Fruit fly (Drosophila melanogaster) whole organism, adult: ENCODE measurements around the gene ZIPIC.

ENCODE experiments used
- CG11617 ChIP-seq: fragments of 200-800 bp; sonication (Bioruptor generic); optimal IDR thresholded peaks from 2 replicates; lab custom pipeline; 2017; ENCODE audit warnings: mild to moderate bottlenecking, missing biosample characterization, missing genetic modification reagents, missing genetic modification characterization
- CG12768 ChIP-seq: fragments of 200-800 bp; sonication (Bioruptor generic); optimal IDR thresholded peaks from 2 replicates; lab custom pipeline; 2017; ENCODE audit warnings: missing biosample characterization, missing genetic modification characterization, mild to moderate bottlenecking, moderate library complexity, missing genetic modification reagents
- CG14711 ChIP-seq: fragments of 200-800 bp; sonication (Bioruptor generic); optimal IDR thresholded peaks from 2 replicates; lab custom pipeline; 2018; ENCODE audit warnings: missing biosample characterization, mild to moderate bottlenecking, missing genetic modification characterization, moderate library complexity
- CG1620 ChIP-seq: fragments of 200-800 bp; sonication (Bioruptor generic); optimal IDR thresholded peaks from 2 replicates; lab custom pipeline; 2016; ENCODE audit warnings: missing biosample characterization, missing genetic modification characterization
- CG33017 ChIP-seq: fragments of 200-800 bp; sonication (Bioruptor generic); optimal IDR thresholded peaks from 2 replicates; lab custom pipeline; 2018; ENCODE audit warnings: missing biosample characterization, mild to moderate bottlenecking, missing genetic modification characterization, moderate library complexity
- CG5204 ChIP-seq: fragments of 200-800 bp; sonication (Bioruptor generic); optimal IDR thresholded peaks from 2 replicates; lab custom pipeline; 2016; ENCODE audit warnings: missing biosample characterization, missing genetic modification characterization
- CG7045 ChIP-seq: fragments of 200-800 bp; sonication (Bioruptor generic); optimal IDR thresholded peaks from 2 replicates; lab custom pipeline; 2017; ENCODE audit warnings: missing biosample characterization, mild to moderate bottlenecking, missing genetic modification characterization
- CG7101 ChIP-seq: fragments of 200-800 bp; sonication (Bioruptor generic); optimal IDR thresholded peaks from 2 replicates; lab custom pipeline; 2018; ENCODE audit warnings: missing biosample characterization, mild to moderate bottlenecking, missing genetic modification characterization, moderate library complexity
- Clk ChIP-seq: fragments of 200-800 bp; sonication (Bioruptor generic); optimal IDR thresholded peaks from 2 replicates; lab custom pipeline; 2017; ENCODE audit warnings: missing biosample characterization, missing genetic modification characterization
- Crg-1 ChIP-seq: fragments of 200-800 bp; sonication (Bioruptor generic); optimal IDR thresholded peaks from 2 replicates; lab custom pipeline; 2016; ENCODE audit warnings: missing biosample characterization, missing genetic modification characterization
- Hr96 ChIP-seq: fragments of 200-800 bp; sonication (Bioruptor generic); optimal IDR thresholded peaks from 2 replicates; lab custom pipeline; 2016; ENCODE audit warnings: missing biosample characterization, missing genetic modification characterization
- Mnt ChIP-seq: fragments of 200-800 bp; sonication (Bioruptor generic); optimal IDR thresholded peaks from 2 replicates; lab custom pipeline; 2016; ENCODE audit warnings: missing biosample characterization, mild to moderate bottlenecking, missing genetic modification characterization
- bab1 ChIP-seq: fragments of 200-800 bp; sonication (Bioruptor generic); optimal IDR thresholded peaks from 3 replicates; lab custom pipeline; 2019; ENCODE audit warnings: missing biosample characterization, mild to moderate bottlenecking, missing genetic modification characterization, moderate library complexity
- cic ChIP-seq: fragments of 200-800 bp; sonication (Bioruptor generic); optimal IDR thresholded peaks from 2 replicates; lab custom pipeline; 2017; ENCODE audit warnings: missing biosample characterization, mild to moderate bottlenecking, missing genetic modification characterization, moderate library complexity
- cnc ChIP-seq, 2 experiments: fragments of >200 bp; optimal IDR thresholded peaks; 2 replicates each; lab custom pipeline; 2017
- kay ChIP-seq: fragments of 200-800 bp; sonication (Bioruptor generic); peaks from one replicate; lab custom pipeline; 2016; ENCODE audit warnings: missing biosample characterization, missing genetic modification characterization, borderline replicate concordance
- ovo ChIP-seq: fragments of 200-800 bp; sonication (Bioruptor generic); optimal IDR thresholded peaks from 2 replicates; lab custom pipeline; 2016; ENCODE audit warnings: missing biosample characterization, missing genetic modification characterization
- pad ChIP-seq: fragments of 200-800 bp; sonication (Bioruptor generic); optimal IDR thresholded peaks from 3 replicates; lab custom pipeline; 2017; ENCODE audit warnings: missing biosample characterization, missing genetic modification characterization, mild to moderate bottlenecking, moderate library complexity, missing genetic modification reagents
- tj ChIP-seq: fragments of 200-800 bp; sonication (Bioruptor generic); optimal IDR thresholded peaks from 3 replicates; lab custom pipeline; 2017; ENCODE audit warnings: missing biosample characterization, mild to moderate bottlenecking, missing genetic modification characterization, moderate library complexity
- toe ChIP-seq: fragments of 200-800 bp; sonication (Bioruptor generic); optimal IDR thresholded peaks from 2 replicates; lab custom pipeline; 2016; ENCODE audit warnings: missing biosample characterization, missing genetic modification characterization

ZIPIC gene

dm6 chr3R:30000286-30000685 is 36.4 kb downstream of the ZIPIC start, which contains the start of gene Tace:
Tace (plus strand) TSS chr3R:30000530.
- TF ChIP-seq ovo = peak; percentile 9
- no peak for TF ChIP-seq CG11617 (GFP tag; lab: Kevin White, UChicago)

- TF ChIP-seq CG5204 (GFP tag; lab: Kevin White, UChicago) (no peak), ovo (no peak), CG11617 (GFP tag; lab: Kevin White, UChicago) (no peak)
Observed at dm6 chr3R:29999495-29999894, 37.2 kb downstream of the ZIPIC start, which contains the start of gene CG34298. CG34298 (plus strand) TSS chr3R:29999795.

dm6 chr3R:29997607-29998236 is 38.9 kb downstream of the ZIPIC start, which contains the start of the genes CG15525 and CG11504:
CG15525 (minus strand) TSS chr3R:29997676.
CG11504 (plus strand) TSS chr3R:29997900.
- TF ChIP-seq cnc (optimal IDR thresholded peaks at IDR 0.05; lab: Kevin White, UChicago) = no peak
- no peak for TF ChIP-seq CG7045 (GFP tag; lab: Kevin White, UChicago)
- TF ChIP-seq CG11617 (GFP tag; lab: Kevin White, UChicago) = no peak
- TF ChIP-seq CG7101 (tag; lab: Kevin White, UChicago) = peak; percentile 18
- TF ChIP-seq toe = no peak
- TF ChIP-seq Mnt = peak; percentile 42
- TF ChIP-seq Crg-1 (GFP tag; lab: Kevin White, UChicago) = no peak
- TF ChIP-seq Clk (GFP tag; lab: Kevin White, UChicago) = no peak
- TF ChIP-seq CG12768 (GFP tag; lab: Kevin White, UChicago) = no peak
- no peak for TF ChIP-seq tj
- TF ChIP-seq pad = no peak
- no peak for TF ChIP-seq CG5204 (GFP tag; lab: Kevin White, UChicago)
- TF ChIP-seq CG33017 (tag; lab: Kevin White, UChicago) = no peak
- TF ChIP-seq bab1 (GFP tag; lab: Kevin White, UChicago) = peak; percentile 55
- TF ChIP-seq CG1620 (GFP tag; lab: Kevin White, UChicago) = peak; percentile 23
- TF ChIP-seq Hr96 = no peak
- no peak for TF ChIP-seq cic
- no peak for TF ChIP-seq ovo
- TF ChIP-seq CG14711 (tag; lab: Kevin White, UChicago) = peak; percentile 29
- TF ChIP-seq kay (GFP tag; lab: Kevin White, UChicago) = no peak

DNA sequence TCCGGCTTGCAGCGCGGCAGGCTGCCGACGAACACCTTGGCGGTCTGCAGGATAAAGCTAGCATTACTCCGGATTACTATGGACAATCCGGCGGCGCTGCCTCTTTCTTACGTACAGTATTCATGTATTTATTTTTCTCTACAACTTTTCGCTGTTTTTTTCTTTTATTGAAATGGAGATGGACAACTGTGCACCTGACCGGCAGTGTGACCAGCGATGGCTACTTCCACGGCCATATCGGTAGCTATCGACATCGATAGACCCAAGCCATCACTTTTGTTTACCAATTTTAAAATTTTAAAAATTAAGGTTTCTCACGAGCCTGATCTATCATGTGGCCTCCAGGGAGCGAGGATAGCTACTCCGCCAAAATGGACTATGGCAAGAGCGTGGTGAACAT is 41.6 kb downstream of the ZIPIC start, which contains the start of the genes CG7903 and Sas-6:
Gene CG7903 (minus strand): TSS at position 197 of the 400 bp plus-strand sequence.
Gene Sas-6 (plus strand): TSS at position 323 of the 400 bp plus-strand sequence.
- no peak for TF ChIP-seq toe
- peak; percentile 9 for TF ChIP-seq CG1620 (GFP tag; lab: Kevin White, UChicago)
- TF ChIP-seq bab1 (GFP tag; lab: Kevin White, UChicago) = no peak
- TF ChIP-seq tj = no peak
- no peak for TF ChIP-seq cnc (optimal IDR thresholded peaks at IDR 0.05; lab: Kevin White, UChicago)
- TF ChIP-seq CG14711 (tag; lab: Kevin White, UChicago) = peak; percentile 1

DNA sequence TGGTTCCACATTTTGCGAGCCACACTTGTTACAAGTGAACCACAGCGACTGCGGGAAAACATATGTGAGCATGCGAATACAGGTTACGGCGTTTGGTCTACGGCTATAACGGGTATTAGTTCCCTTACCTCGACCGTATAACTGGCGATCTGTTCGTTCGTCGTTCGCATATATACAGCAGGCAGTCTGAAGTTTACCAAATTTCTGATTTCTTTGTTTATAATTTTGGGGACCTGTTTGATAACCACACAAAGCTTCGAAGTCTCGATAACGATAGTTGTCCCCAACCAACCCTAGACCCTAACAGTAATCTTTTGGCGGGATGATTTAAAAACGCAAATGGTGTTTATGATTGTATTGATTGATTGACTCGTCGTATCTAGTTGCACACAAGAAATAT is 43.5 kb downstream of the ZIPIC start, which contains the start of gene Acph-1:
Gene Acph-1 (minus strand): TSS at position 278 of the 400 bp plus-strand sequence.
- TF ChIP-seq pad (no peak), cic (no peak), bab1 (GFP tag; lab: Kevin White, UChicago) (peak; percentile 6), cnc (optimal IDR thresholded peaks at IDR 0.05; lab: Kevin White, UChicago) (no peak), CG11617 (GFP tag; lab: Kevin White, UChicago) (no peak), toe (no peak)

- no peak for TF ChIP-seq cnc (optimal IDR thresholded peaks at IDR 0.05; lab: Kevin White, UChicago)
- TF ChIP-seq CG1620 (GFP tag; lab: Kevin White, UChicago) = no peak
Observed at dm6 chr3R:29990681-29991080, 46.0 kb downstream of the ZIPIC start.
